Worm (Caenorhabditis elegans) whole organism, mixed stage, embryonic: ENCODE measurements around the gene kcc-2.

Experiments used
- blmp-1 ChIP-seq: fragments of 150-350 bp; optimal IDR thresholded peaks from 2 replicates; lab custom pipeline; 2014; ENCODE audit warnings: missing biosample characterization, missing genetic modification characterization
- ham-2 ChIP-seq: fragments of 200-800 bp; sonication (Bioruptor generic); optimal IDR thresholded peaks from 2 replicates; lab custom pipeline; 2018; ENCODE audit warnings: mild to moderate bottlenecking, missing genetic modification characterization, missing compliant biosample characterization
- mep-1 ChIP-seq: fragments of 150-350 bp; optimal IDR thresholded peaks from 2 replicates; lab custom pipeline; 2017; ENCODE audit warnings: missing biosample characterization, missing genetic modification reagents, missing genetic modification characterization, inconsistent platforms

- TF ChIP-seq mep-1 (no peak), blmp-1 (tag; lab: Kevin White, UChicago) (no peak), ham-2 (no peak)
Measured at ce11 chrIV:6013853-6014252, 26.9 kb upstream of the kcc-2 start.
